Worm (Caenorhabditis elegans): Measurements from ENCODE around the gene F42A9.17.

ce11 chrIV:8602877-8603276 lies 8.9 kb downstream of the F42A9.17 start, which contains the start of gene Y59H11AR.10:
- no peak for TF ChIP-seq nhr-28 (tag; optimal IDR thresholded peaks at IDR 0.05)
- no peak for TF ChIP-seq nfya-1 (tag; optimal IDR thresholded peaks at IDR 0.05; ENCODE audit: insufficient read depth)
- TF ChIP-seq nhr-12 (tag; optimal IDR thresholded peaks at IDR 0.05): no peak
- no peak for TF ChIP-seq skn-1 (tag; optimal IDR thresholded peaks at IDR 0.05)
- no peak for TF ChIP-seq nhr-237 (tag; optimal IDR thresholded peaks at IDR 0.05)
- no peak for TF ChIP-seq pha-4 (tag; optimal IDR thresholded peaks at IDR 0.05)
- TF ChIP-seq sea-2 (GFP tag; optimal IDR thresholded peaks at IDR 0.05): no peak
- TF ChIP-seq daf-12 (tag; optimal IDR thresholded peaks at IDR 0.05): no peak

Data from whole organism, L3 larva.